Worm (Caenorhabditis elegans) whole organism, L4/young adult: ENCODE results near the gene srh-252.

Experiments used
- W03F9.2 ChIP-seq: fragments of 150-350 bp; optimal IDR thresholded peaks from 2 replicates; lab custom pipeline; 2014; ENCODE audit warnings: missing biosample characterization, missing genetic modification characterization
- dao-5 ChIP-seq: sonication (generic microtip); optimal IDR thresholded peaks from 2 replicates; lab custom pipeline; 2016; ENCODE audit warnings: missing genotype, missing genetic modification characterization, moderate library complexity, missing compliant biosample characterization
- him-1 ChIP-seq: sonication (generic microtip); optimal IDR thresholded peaks from 2 replicates; lab custom pipeline; 2016; ENCODE audit warnings: missing genotype, missing genetic modification reagents, missing genetic modification characterization, missing compliant biosample characterization

DNA sequence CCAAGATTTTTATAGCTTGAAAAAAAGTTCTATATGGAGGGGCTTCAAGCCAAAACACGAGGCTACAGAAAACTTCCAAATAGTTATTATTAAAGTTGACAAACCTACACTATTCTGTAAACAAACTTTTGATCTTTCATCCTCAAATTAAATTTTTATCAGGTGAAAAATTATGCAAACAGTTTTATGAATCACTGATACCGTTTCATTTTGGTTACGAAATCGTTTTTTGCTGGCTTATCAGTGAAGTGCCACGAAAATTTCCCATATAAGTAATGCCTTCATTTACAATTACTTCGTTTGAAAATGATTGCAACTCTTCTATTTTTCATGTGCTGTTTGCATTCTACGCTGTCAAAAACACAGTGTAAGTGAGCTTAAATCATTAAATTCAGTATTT, 15.6 kb upstream of the srh-252 start, which contains the start of gene T19C9.8:
- TF ChIP-seq him-1 (tag; lab: Kevin White, UChicago) (no peak), dao-5 (no peak), W03F9.2 (tag; lab: Kevin White, UChicago) (no peak)
